Fruit fly (Drosophila melanogaster) whole organism, embryonic: ENCODE measurements around the gene CG10035.

Experiments used
- CG10267 ChIP-seq: fragments of 200-800 bp; sonication (Bioruptor generic); optimal IDR thresholded peaks from 2 replicates; lab custom pipeline; 2018; ENCODE audit warnings: missing biosample characterization, mild to moderate bottlenecking, missing genetic modification characterization, moderate library complexity
- CG10366 ChIP-seq: fragments of 200-800 bp; sonication (Bioruptor generic); IDR thresholded peaks from 2 replicates; pipeline ENCODE4 v1.3.6; 2022; ENCODE audit warnings: missing biosample characterization, missing genetic modification characterization
- CG10543 ChIP-seq: fragments of 200-800 bp; sonication (Bioruptor generic); optimal IDR thresholded peaks from 3 replicates; lab custom pipeline; 2017; ENCODE audit warnings: missing biosample characterization, mild to moderate bottlenecking, missing genetic modification characterization, moderate library complexity
- CG11247 ChIP-seq: fragments of 200-800 bp; sonication (Bioruptor generic); IDR thresholded peaks from 2 replicates; pipeline ENCODE4 v1.3.6; 2022; ENCODE audit warnings: missing biosample characterization, missing genetic modification characterization
- CG14860 ChIP-seq: fragments of 200-800 bp; sonication (Bioruptor generic); IDR thresholded peaks from 3 replicates; pipeline ENCODE4 v1.3.6; 2022; ENCODE audit warnings: missing biosample characterization, missing genetic modification characterization; ENCODE audit not compliant: partially characterized antibody
- CG15696 ChIP-seq: fragments of 200-800 bp; sonication (Bioruptor generic); optimal IDR thresholded peaks from 2 replicates; lab custom pipeline; 2019; ENCODE audit warnings: missing biosample characterization, mild to moderate bottlenecking, missing genetic modification characterization, moderate library complexity
- CG17829 ChIP-seq: fragments of 200-800 bp; optimal IDR thresholded peaks from 2 replicates; lab custom pipeline; 2019; ENCODE audit warnings: missing biosample characterization, mild to moderate bottlenecking, missing genetic modification characterization, moderate library complexity
- CG2202 ChIP-seq: fragments of 200-800 bp; sonication (Bioruptor generic); optimal IDR thresholded peaks from 2 replicates; lab custom pipeline; 2018; ENCODE audit warnings: missing biosample characterization, mild to moderate bottlenecking, missing genetic modification characterization
- CG2875 ChIP-seq: fragments of 200-800 bp; sonication (Bioruptor generic); optimal IDR thresholded peaks from 2 replicates; lab custom pipeline; 2017; ENCODE audit warnings: missing biosample characterization, mild to moderate bottlenecking, missing genetic modification characterization, missing genetic modification reagents
- CG31388 ChIP-seq: fragments of 200-800 bp; sonication (Bioruptor generic); optimal IDR thresholded peaks from 2 replicates; lab custom pipeline; 2016; ENCODE audit warnings: missing biosample characterization, missing genetic modification characterization
- CG3281 ChIP-seq: fragments of 200-800 bp; sonication (Bioruptor generic); optimal IDR thresholded peaks from 3 replicates; lab custom pipeline; 2017; ENCODE audit warnings: missing biosample characterization, mild to moderate bottlenecking, missing genetic modification characterization
- CG33213 ChIP-seq: fragments of 200-800 bp; sonication (Bioruptor generic); optimal IDR thresholded peaks from 3 replicates; lab custom pipeline; 2016; ENCODE audit warnings: missing biosample characterization, missing genetic modification characterization
- CG34422 ChIP-seq: fragments of 200-800 bp; sonication (Bioruptor generic); IDR thresholded peaks from 3 replicates; pipeline ENCODE4 v1.3.6; 2022; ENCODE audit warnings: missing biosample characterization, missing genetic modification characterization
- CG4707 ChIP-seq: fragments of 200-800 bp; sonication (Bioruptor generic); optimal IDR thresholded peaks from 2 replicates; lab custom pipeline; 2018; ENCODE audit warnings: missing biosample characterization, mild to moderate bottlenecking, missing genetic modification characterization, moderate library complexity
- CG5180 ChIP-seq: fragments of 200-800 bp; sonication (Bioruptor generic); optimal IDR thresholded peaks from 3 replicates; lab custom pipeline; 2017; ENCODE audit warnings: missing biosample characterization, missing genetic modification characterization, mild to moderate bottlenecking, moderate library complexity, missing genetic modification reagents
- CG6254 ChIP-seq: fragments of 200-800 bp; sonication (Bioruptor generic); optimal IDR thresholded peaks from 3 replicates; lab custom pipeline; 2017; ENCODE audit warnings: mild to moderate bottlenecking, missing biosample characterization, missing genetic modification reagents, missing genetic modification characterization
- CG6813 ChIP-seq: fragments of 200-800 bp; sonication (Bioruptor generic); optimal IDR thresholded peaks from 2 replicates; lab custom pipeline; 2017; ENCODE audit warnings: missing biosample characterization, missing genetic modification characterization, mild to moderate bottlenecking, moderate library complexity, missing genetic modification reagents
- E2f1 ChIP-seq: fragments of 200-800 bp; sonication (Bioruptor generic); IDR thresholded peaks from 2 replicates; pipeline ENCODE4 v1.3.6; 2022; ENCODE audit warnings: missing biosample characterization, missing genetic modification characterization
- Eip74EF ChIP-seq, 2 experiments: fragments of 200-800 bp in 1 of 2; fragments of >200 bp in 1 of 2; sonication (Bioruptor generic) in 1 of 2; optimal IDR thresholded peaks; 2 replicates each; lab custom pipeline; 2017 to 2019; ENCODE audit warnings: missing biosample characterization in 2 of 2, missing genetic modification characterization in 2 of 2, mild to moderate bottlenecking in 1 of 2, moderate library complexity in 1 of 2
- HHEX ChIP-seq: fragments of 200-800 bp; sonication (Bioruptor generic); optimal IDR thresholded peaks from 3 replicates; lab custom pipeline; 2017; ENCODE audit warnings: missing biosample characterization, mild to moderate bottlenecking, missing genetic modification characterization, missing genetic modification reagents
- Hsf ChIP-seq: fragments of 200-800 bp; sonication (Bioruptor generic); optimal IDR thresholded peaks from 3 replicates; lab custom pipeline; 2016; ENCODE audit warnings: missing biosample characterization, missing genetic modification characterization
- Lhr ChIP-seq: fragments of 200-800 bp; sonication (Bioruptor generic); optimal IDR thresholded peaks from 3 replicates; lab custom pipeline; 2017; ENCODE audit warnings: mild to moderate bottlenecking, missing biosample characterization, missing genetic modification reagents, missing genetic modification characterization
- MTF-1 ChIP-seq: fragments of 200-800 bp; sonication (Bioruptor generic); optimal IDR thresholded peaks from 2 replicates; lab custom pipeline; 2018; ENCODE audit warnings: missing biosample characterization, mild to moderate bottlenecking, missing genetic modification characterization, borderline replicate concordance
- Neu2 ChIP-seq: fragments of 200-800 bp; sonication (Bioruptor generic); optimal IDR thresholded peaks from 3 replicates; lab custom pipeline; 2016; ENCODE audit warnings: missing biosample characterization, missing genetic modification characterization, borderline replicate concordance
- Nf-YB ChIP-seq: fragments of 200-800 bp; sonication (Bioruptor generic); optimal IDR thresholded peaks from 3 replicates; lab custom pipeline; 2019; ENCODE audit warnings: missing biosample characterization, mild to moderate bottlenecking, missing genetic modification characterization, moderate library complexity
- Ptx1 ChIP-seq: fragments of 200-800 bp; sonication (Bioruptor generic); IDR thresholded peaks from 2 replicates; pipeline ENCODE4 v1.3.6; 2022; ENCODE audit warnings: missing biosample characterization, missing genetic modification characterization
- Rfx ChIP-seq: fragments of 200-800 bp; sonication (Bioruptor generic); IDR thresholded peaks from 2 replicates; pipeline ENCODE4 v1.3.6; 2022; ENCODE audit warnings: missing biosample characterization, missing genetic modification characterization
- ash1 ChIP-seq: fragments of 200-800 bp; sonication (Bioruptor generic); optimal IDR thresholded peaks from 2 replicates; lab custom pipeline; 2018; ENCODE audit warnings: missing biosample characterization, mild to moderate bottlenecking, missing genetic modification characterization
- az2 ChIP-seq: fragments of 200-800 bp; sonication (Bioruptor generic); optimal IDR thresholded peaks from 3 replicates; lab custom pipeline; 2016; ENCODE audit warnings: missing biosample characterization, missing genetic modification characterization
- eve ChIP-seq, 2 experiments: fragments of >200 bp; optimal IDR thresholded peaks; 2 replicates each; lab custom pipeline; 2017; ENCODE audit warnings: missing biosample characterization in 2 of 2, missing genetic modification characterization in 2 of 2
- exex ChIP-seq: fragments of 200-800 bp; sonication (Bioruptor generic); optimal IDR thresholded peaks from 4 replicates; lab custom pipeline; 2018; ENCODE audit warnings: missing biosample characterization, mild to moderate bottlenecking, missing genetic modification characterization, moderate library complexity
- grau ChIP-seq: fragments of 200-800 bp; optimal IDR thresholded peaks from 3 replicates; lab custom pipeline; 2019; ENCODE audit warnings: missing biosample characterization, mild to moderate bottlenecking, missing genetic modification characterization, moderate library complexity
- kay ChIP-seq: fragments of 200-800 bp; sonication (Bioruptor generic); optimal IDR thresholded peaks from 2 replicates; lab custom pipeline; 2016; ENCODE audit warnings: missing biosample characterization, missing genetic modification characterization
- nau ChIP-seq: fragments of 200-800 bp; sonication (Bioruptor generic); optimal IDR thresholded peaks from 3 replicates; lab custom pipeline; 2017; ENCODE audit warnings: missing biosample characterization, mild to moderate bottlenecking, missing genetic modification characterization, missing genetic modification reagents
- nerfin-2 ChIP-seq: fragments of 200-800 bp; sonication (Bioruptor generic); IDR thresholded peaks from 2 replicates; pipeline ENCODE4 v1.3.6; 2022; ENCODE audit warnings: missing biosample characterization, missing genetic modification characterization; ENCODE audit not compliant: partially characterized antibody
- pita ChIP-seq: fragments of 200-800 bp; sonication (Bioruptor generic); optimal IDR thresholded peaks from 2 replicates; lab custom pipeline; 2017; ENCODE audit warnings: missing biosample characterization, mild to moderate bottlenecking, missing genetic modification characterization
- pum ChIP-seq: fragments of 200-800 bp; sonication (Bioruptor generic); optimal IDR thresholded peaks from 2 replicates; lab custom pipeline; 2016; ENCODE audit warnings: missing biosample characterization, missing genetic modification characterization
- row ChIP-seq: fragments of 200-800 bp; sonication (Bioruptor generic); IDR thresholded peaks from 3 replicates; pipeline ENCODE4 v1.3.6; 2022; ENCODE audit warnings: missing biosample characterization, missing genetic modification characterization
- sens ChIP-seq: fragments of 200-800 bp; sonication (Bioruptor generic); peaks from one replicate; lab custom pipeline; 2016; ENCODE audit warnings: missing biosample characterization, missing genetic modification characterization
- slbo ChIP-seq: fragments of 200-800 bp; sonication (Bioruptor generic); IDR thresholded peaks from 2 replicates; pipeline ENCODE4 v1.3.6; 2022; ENCODE audit warnings: missing biosample characterization, missing genetic modification characterization
- stc ChIP-seq: fragments of 200-800 bp; sonication (Bioruptor generic); IDR thresholded peaks from 2 replicates; pipeline ENCODE4 v1.3.6; 2022; ENCODE audit warnings: missing biosample characterization, missing genetic modification characterization
- stwl ChIP-seq: fragments of 200-800 bp; sonication (Bioruptor generic); optimal IDR thresholded peaks from 3 replicates; lab custom pipeline; 2018; ENCODE audit warnings: missing biosample characterization, mild to moderate bottlenecking, missing genetic modification characterization, moderate library complexity
- sug ChIP-seq: fragments of 200-800 bp; optimal IDR thresholded peaks from 2 replicates; lab custom pipeline; 2019; ENCODE audit warnings: missing biosample characterization, mild to moderate bottlenecking, missing genetic modification characterization, moderate library complexity
- tup ChIP-seq: fragments of 200-800 bp; sonication (Bioruptor generic); optimal IDR thresholded peaks from 2 replicates; lab custom pipeline; 2016; ENCODE audit warnings: missing biosample characterization, mild to moderate bottlenecking, missing genetic modification characterization, moderate library complexity
- usp ChIP-seq: fragments of >200 bp; optimal IDR thresholded peaks from 2 replicates; lab custom pipeline; 2017; ENCODE audit warnings: missing biosample characterization, missing genetic modification characterization
- zen ChIP-seq: fragments of 200-800 bp; sonication (Bioruptor generic); optimal IDR thresholded peaks from 3 replicates; lab custom pipeline; 2018; ENCODE audit warnings: missing biosample characterization, mild to moderate bottlenecking, missing genetic modification characterization, moderate library complexity

CG10035 gene

dm6 chr3R:12369793-12370642 is 12.5 kb downstream of the CG10035 start:
- no peak for TF ChIP-seq pum (GFP tag; lab: Kevin White, UChicago)
- peak; percentile 62 for TF ChIP-seq MTF-1 (GFP tag; lab: Kevin White, UChicago)
- peak; percentile 23 for TF ChIP-seq stwl (tag; lab: Kevin White, UChicago)
- TF ChIP-seq CG10267 = no peak
- TF ChIP-seq CG34422 (GFP tag; lab: Robert Waterston, UW) = no peak
- TF ChIP-seq usp = no peak
- peak; percentile 97 for TF ChIP-seq sug (tag; lab: Kevin White, UChicago)
- no peak for TF ChIP-seq row (GFP tag; lab: Robert Waterston, UW)
- TF ChIP-seq eve (GFP tag; optimal IDR thresholded peaks at IDR 0.05; lab: Kevin White, UChicago) = peak in 1 of 2 experiments; percentile 13
- no peak for TF ChIP-seq HHEX (GFP tag; lab: Kevin White, UChicago)
- TF ChIP-seq stc (GFP tag; lab: Robert Waterston, UW) = no peak
- peak; percentile 47 for TF ChIP-seq CG6813 (GFP tag; lab: Kevin White, UChicago)
- no peak; the same call in 1 of the 2 replicates for TF ChIP-seq slbo (GFP tag; lab: Robert Waterston, UW)
- TF ChIP-seq CG15696 (tag; lab: Kevin White, UChicago) = peak; percentile 67
- peak; percentile 30 for TF ChIP-seq zen
- peak; percentile 69 for TF ChIP-seq sens (GFP tag; lab: Kevin White, UChicago)
- TF ChIP-seq Ptx1 (GFP tag; lab: Robert Waterston, UW) = 0 out of 2 replicates have a peak, but pooled peaks have one; percentile 1
- peak; percentile 2 for TF ChIP-seq CG31388 (GFP tag; lab: Kevin White, UChicago)
- no peak for TF ChIP-seq CG2875 (GFP tag; lab: Kevin White, UChicago)
- TF ChIP-seq nau (GFP tag; lab: Kevin White, UChicago) = peak; percentile 0
- peak; percentile 18 for TF ChIP-seq CG33213 (GFP tag; lab: Kevin White, UChicago)
- no peak for TF ChIP-seq Neu2 (GFP tag; lab: Kevin White, UChicago)
- TF ChIP-seq pita (GFP tag; lab: Kevin White, UChicago) = no peak
- TF ChIP-seq CG6254 = no peak
- no peak for TF ChIP-seq CG17829 (tag; lab: Kevin White, UChicago)
- no peak for TF ChIP-seq Hsf (GFP tag; lab: Kevin White, UChicago)
- TF ChIP-seq ash1 (GFP tag; lab: Kevin White, UChicago) = no peak
- peak; percentile 2 for TF ChIP-seq CG3281
- TF ChIP-seq nerfin-2 (GFP tag; lab: Robert Waterston, UW) = no peak
- TF ChIP-seq Eip74EF (GFP tag; optimal IDR thresholded peaks at IDR 0.05; lab: Kevin White, UChicago) = no peak
- TF ChIP-seq az2 (GFP tag; lab: Kevin White, UChicago) = peak; percentile 4

DNA sequence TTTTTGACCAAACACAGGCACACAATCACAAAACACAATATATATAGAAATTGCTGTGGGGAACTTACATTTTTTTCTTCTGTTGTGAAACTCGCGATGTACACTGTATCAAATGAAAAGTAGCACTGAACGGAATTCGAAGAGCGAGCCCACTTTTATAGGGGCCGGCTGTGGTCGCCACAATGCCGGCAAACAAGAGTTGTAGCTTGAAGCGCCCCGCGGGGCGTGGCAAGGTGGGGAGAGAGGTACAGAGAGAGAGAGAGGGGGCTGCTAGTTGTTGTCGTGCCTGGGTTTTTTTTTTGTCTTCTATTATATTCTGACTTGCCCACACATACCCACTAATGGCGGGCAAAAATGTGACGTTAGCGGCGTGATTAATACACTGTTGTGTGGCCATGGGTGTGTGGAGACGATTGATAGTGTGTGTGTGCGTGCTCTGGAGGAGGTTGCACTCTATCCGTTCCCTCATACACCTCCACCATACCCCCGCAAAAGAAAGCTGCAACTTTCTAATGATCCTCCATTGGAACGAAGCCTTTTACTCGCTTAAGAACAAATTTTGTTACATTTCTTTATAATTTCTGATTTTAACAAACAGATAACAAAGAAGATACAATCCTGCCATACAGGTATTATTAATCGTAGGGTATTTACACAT is 13.2 kb downstream of the CG10035 start, which contains the start of gene GstD1:
Gene GstD1, minus strand, starts transcription at position 134 of the 658 bp plus-strand sequence.
- no peak for TF ChIP-seq CG4707
- TF ChIP-seq Lhr (GFP tag; lab: Kevin White, UChicago) = no peak
- TF ChIP-seq Rfx (GFP tag; lab: Robert Waterston, UW) = peak; percentile 57
- TF ChIP-seq CG10543 = peak; percentile 89
- TF ChIP-seq E2f1 (GFP tag; lab: Robert Waterston, UW) = peak; percentile 51
- TF ChIP-seq CG2202 (tag; lab: Kevin White, UChicago) = no peak
- no peak for TF ChIP-seq tup
- TF ChIP-seq Ptx1 (GFP tag; lab: Robert Waterston, UW) = peak; percentile 51
- TF ChIP-seq CG10366 = peak; percentile 21; the same call in 1 of the 2 replicates
- TF ChIP-seq grau (tag; lab: Kevin White, UChicago) = peak; percentile 46
- TF ChIP-seq kay (GFP tag; lab: Kevin White, UChicago) = peak; percentile 66
- no peak for TF ChIP-seq CG14860
- no peak for TF ChIP-seq CG5180 (GFP tag; lab: Kevin White, UChicago)
- TF ChIP-seq CG11247 (GFP tag; lab: Robert Waterston, UW) = peak; percentile 43; the same call in 1 of the 2 replicates
- peak; percentile 18 for TF ChIP-seq exex (tag; lab: Kevin White, UChicago)
- TF ChIP-seq nerfin-2 (GFP tag; lab: Robert Waterston, UW) = no peak
- TF ChIP-seq Nf-YB (GFP tag; lab: Kevin White, UChicago) = no peak
- TF ChIP-seq ash1 (GFP tag; lab: Kevin White, UChicago) = no peak
